Worm (Caenorhabditis elegans) whole organism, L4/young adult: ENCODE data around the gene ZK546.2.

ENCODE experiments used
- W03F9.2 ChIP-seq: fragments of 150-350 bp; optimal IDR thresholded peaks from 2 replicates; lab custom pipeline; 2014; ENCODE audit warnings: missing biosample characterization, missing genetic modification characterization
- dao-5 ChIP-seq: sonication (generic microtip); optimal IDR thresholded peaks from 2 replicates; lab custom pipeline; 2016; ENCODE audit warnings: missing genotype, missing genetic modification characterization, moderate library complexity, missing compliant biosample characterization
- him-1 ChIP-seq: sonication (generic microtip); optimal IDR thresholded peaks from 2 replicates; lab custom pipeline; 2016; ENCODE audit warnings: missing genotype, missing genetic modification reagents, missing genetic modification characterization, missing compliant biosample characterization

ce11 chrII:4954099-4954959 lies 8.5 kb downstream of the ZK546.2 start:
- TF ChIP-seq W03F9.2 (tag; lab: Kevin White, UChicago) (no peak), dao-5 (tag; lab: Kevin White, UChicago) (no peak), him-1 (tag; lab: Kevin White, UChicago) (no peak)
